Fruit fly (Drosophila melanogaster) whole organism, adult: Measurements from ENCODE around the gene UK114.

ENCODE experiments used
- CG1620 ChIP-seq: fragments of 200-800 bp; sonication (Bioruptor generic); optimal IDR thresholded peaks from 2 replicates; lab custom pipeline; 2016; ENCODE audit warnings: missing biosample characterization, missing genetic modification characterization
- CG5204 ChIP-seq: fragments of 200-800 bp; sonication (Bioruptor generic); optimal IDR thresholded peaks from 2 replicates; lab custom pipeline; 2016; ENCODE audit warnings: missing biosample characterization, missing genetic modification characterization
- CG7101 ChIP-seq: fragments of 200-800 bp; sonication (Bioruptor generic); optimal IDR thresholded peaks from 2 replicates; lab custom pipeline; 2018; ENCODE audit warnings: missing biosample characterization, mild to moderate bottlenecking, missing genetic modification characterization, moderate library complexity
- Hr96 ChIP-seq: fragments of 200-800 bp; sonication (Bioruptor generic); optimal IDR thresholded peaks from 2 replicates; lab custom pipeline; 2016; ENCODE audit warnings: missing biosample characterization, missing genetic modification characterization
- kay ChIP-seq: fragments of 200-800 bp; sonication (Bioruptor generic); peaks from one replicate; lab custom pipeline; 2016; ENCODE audit warnings: missing biosample characterization, missing genetic modification characterization, borderline replicate concordance
- pad ChIP-seq: fragments of 200-800 bp; sonication (Bioruptor generic); optimal IDR thresholded peaks from 3 replicates; lab custom pipeline; 2017; ENCODE audit warnings: missing biosample characterization, missing genetic modification characterization, mild to moderate bottlenecking, moderate library complexity, missing genetic modification reagents

DNA sequence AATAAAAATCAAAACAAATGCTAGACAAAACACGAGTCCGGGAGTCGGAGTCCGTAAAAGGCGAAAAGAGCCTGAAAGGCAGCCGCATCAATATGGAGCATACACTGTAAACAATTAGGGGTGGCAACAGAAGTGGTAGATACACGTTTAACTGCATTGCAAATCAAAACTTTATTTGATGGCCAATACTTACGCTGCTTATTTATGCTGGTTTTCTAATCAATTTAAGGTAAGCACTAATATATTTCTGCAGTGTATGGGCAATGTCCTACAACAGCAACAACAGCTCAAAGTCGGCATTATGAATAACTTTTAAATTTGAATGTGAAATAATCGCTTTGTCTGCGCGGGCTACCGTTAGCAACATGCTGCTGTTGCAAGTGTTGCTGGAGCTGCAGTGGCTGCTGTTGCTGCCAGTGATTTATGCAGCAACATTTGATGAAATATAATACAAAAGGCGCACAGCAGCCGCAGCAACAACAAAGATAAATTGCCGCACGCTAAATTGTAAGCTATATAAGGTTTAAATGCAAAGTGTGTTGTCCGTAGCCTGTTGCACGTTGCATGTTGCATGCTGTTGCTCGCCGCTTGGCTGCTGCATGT, 1.3 kb downstream of the UK114 start:
- no peak for TF ChIP-seq kay
- no peak for TF ChIP-seq CG1620 (GFP tag; lab: Kevin White, UChicago)
- TF ChIP-seq CG7101 (tag; lab: Kevin White, UChicago): no peak
- no peak for TF ChIP-seq CG5204
- no peak for TF ChIP-seq Hr96 (GFP tag; lab: Kevin White, UChicago)
- no peak for TF ChIP-seq pad (GFP tag; lab: Kevin White, UChicago)
